Worm (Caenorhabditis elegans): ENCODE measurements around the gene let-268.

let-268 gene

ce11 chrII:10029044-10029443 is 10.7 kb downstream of the let-268 start (continued):
- TF ChIP-seq F26F4.8 (GFP tag; conservative IDR thresholded peaks at IDR 0.05) = no peak
- peak in 1 of 2 experiments; percentile 53 for TF ChIP-seq unc-62 (GFP tag; optimal IDR thresholded peaks at IDR 0.05 in 1 of 2)
- TF ChIP-seq unc-62 (tag; optimal IDR thresholded peaks at IDR 0.05) = no peak
- no peak for TF ChIP-seq zip-11 (GFP tag; IDR thresholded peaks at IDR 0.05)
- TF ChIP-seq daf-12 (tag; optimal IDR thresholded peaks at IDR 0.05) = no peak
- no peak for TF ChIP-seq fos-1 (tag; optimal IDR thresholded peaks at IDR 0.05)
- no peak for TF ChIP-seq ceh-44 (GFP tag; IDR thresholded peaks at IDR 0.05)
- TF ChIP-seq nhr-48 (tag; optimal IDR thresholded peaks at IDR 0.05) = peak; percentile 62
- peak in 1 of 2 experiments; percentile 54 for TF ChIP-seq mdl-1 (tag; optimal IDR thresholded peaks at IDR 0.05)
- TF ChIP-seq lin-38 (GFP tag; IDR thresholded peaks at IDR 0.05) = no peak
- TF ChIP-seq aha-1 (tag) = no peak
- TF ChIP-seq lsy-2 (tag; optimal IDR thresholded peaks at IDR 0.05) = peak in 1 of 2 experiments; percentile 58
- TF ChIP-seq php-3 (GFP tag; IDR thresholded peaks at IDR 0.05) = no peak; the same call in 1 of the 2 replicates
- TF ChIP-seq dmd-6 (GFP tag; IDR thresholded peaks at IDR 0.05) = peak; percentile 62

- TF ChIP-seq nhr-28 (tag; optimal IDR thresholded peaks at IDR 0.05) (peak; percentile 9), daf-16 (GFP tag; optimal IDR thresholded peaks at IDR 0.05) (no peak), daf-16 (tag; optimal IDR thresholded peaks at IDR 0.05) (peak; percentile 97), dmd-6 (GFP tag; IDR thresholded peaks at IDR 0.05) (0 out of 2 replicates have a peak, but pooled peaks have one; percentile 6), dve-1 (tag; optimal IDR thresholded peaks at IDR 0.05; ENCODE audit: insufficient read depth) (peak; percentile 57), tag-97 (GFP tag; IDR thresholded peaks at IDR 0.05) (no peak), nhr-77 (tag; optimal IDR thresholded peaks at IDR 0.05) (peak; percentile 55), duxl-1 (tag; optimal IDR thresholded peaks at IDR 0.05; ENCODE audit: poor library complexity) (no peak), hlh-11 (tag; optimal IDR thresholded peaks at IDR 0.05) (peak; percentile 55), pha-4 (GFP tag; IDR thresholded peaks at IDR 0.05) (no peak), pha-4 (tag; optimal IDR thresholded peaks at IDR 0.05) (peak; percentile 17), mes-2 (tag; optimal IDR thresholded peaks at IDR 0.05; ENCODE audit: poor library complexity, severe bottlenecking) (no peak), lin-1 (GFP tag; IDR thresholded peaks at IDR 0.05) (no peak), hif-1 (tag; optimal IDR thresholded peaks at IDR 0.05) (peak in 1 of 2 experiments; percentile 21), hlh-30 (tag; optimal IDR thresholded peaks at IDR 0.05; ENCODE audit: insufficient read depth) (peak; percentile 54)
These were observed 11.6 kb downstream of the let-268 start, which contains the start of gene F52H3.6 for ce11 chrII:10028195-10028594. Gene F52H3.6, minus strand, starts transcription at chrII:10028422.

ce11 chrII:10025059-10025458 is 14.7 kb downstream of the let-268 start:
- TF ChIP-seq zip-2 (tag; optimal IDR thresholded peaks at IDR 0.05) = no peak
- TF ChIP-seq unc-62 (GFP tag; optimal IDR thresholded peaks at IDR 0.05 in 1 of 2) = peak in 1 of 2 experiments; percentile 13
- TF ChIP-seq unc-62 (tag; optimal IDR thresholded peaks at IDR 0.05) = no peak
- peak; percentile 45 for TF ChIP-seq aha-1 (tag)
- no peak for TF ChIP-seq spr-3 (GFP tag; optimal IDR thresholded peaks at IDR 0.05)
- TF ChIP-seq nhr-11 (tag; optimal IDR thresholded peaks at IDR 0.05) = peak; percentile 25

- TF ChIP-seq ceh-82 (tag; optimal IDR thresholded peaks at IDR 0.05) (no peak), T20F7.1 (GFP tag; optimal IDR thresholded peaks at IDR 0.05) (no peak), hmg-1.1 (GFP tag; IDR thresholded peaks at IDR 0.05) (no peak), Y105C5A.15 (GFP tag; IDR thresholded peaks at IDR 0.05) (no peak), fkh-10 (GFP tag; optimal IDR thresholded peaks at IDR 0.05) (peak; percentile 44), ces-1 (GFP tag; optimal IDR thresholded peaks at IDR 0.05) (peak; percentile 9), dmd-6 (GFP tag; IDR thresholded peaks at IDR 0.05) (no peak), lin-1 (GFP tag; IDR thresholded peaks at IDR 0.05) (no peak), mdt-29 (GFP tag; IDR thresholded peaks at IDR 0.05) (no peak), egl-27 (tag; optimal IDR thresholded peaks at IDR 0.05) (no peak)
These were observed 18.0 kb downstream of the let-268 start for ce11 chrII:10021749-10022148.

Data from whole organism, L4 larva.